Fruit fly (Drosophila melanogaster): ENCODE results near the gene Brr2.
A peak's percentile ranks its signal among the peaks of the same experiment; 100 is the strongest.

Brr2 gene

DNA sequence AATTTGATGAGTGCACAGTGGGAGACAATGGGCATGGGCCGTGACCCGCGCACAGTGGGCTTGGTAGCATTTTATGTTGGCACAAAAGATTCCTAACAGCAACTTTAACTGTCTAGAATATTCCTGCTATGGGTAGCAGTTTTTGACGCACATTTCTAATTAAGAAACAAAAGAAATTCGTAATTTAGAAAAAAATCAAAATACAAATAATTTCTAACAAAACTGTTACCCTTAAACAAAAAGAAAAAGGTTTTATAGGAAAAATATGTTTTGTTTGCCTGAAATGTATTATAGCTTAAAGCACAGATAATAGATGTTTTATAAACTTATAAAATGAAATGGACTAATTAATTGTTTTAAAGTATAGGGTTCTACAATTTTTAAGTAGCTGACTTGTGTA is 49.2 kb upstream of the Brr2 start (continued):
- TF ChIP-seq CG1602 (GFP tag; optimal IDR thresholded peaks at IDR 0.05), result no peak
- TF ChIP-seq sug (tag; optimal IDR thresholded peaks at IDR 0.05), result no peak
- TF ChIP-seq lilli (GFP tag; optimal IDR thresholded peaks at IDR 0.05), result no peak
- TF ChIP-seq Ets97D (GFP tag; optimal IDR thresholded peaks at IDR 0.05), result no peak
- TF ChIP-seq lola (GFP tag; optimal IDR thresholded peaks at IDR 0.05), result peak in 1 of 3 experiments; percentile 64
- TF ChIP-seq CG9727 (GFP tag; optimal IDR thresholded peaks at IDR 0.05), result peak; percentile 23
- TF ChIP-seq Jarid2 (GFP tag; optimal IDR thresholded peaks at IDR 0.05), result no peak
- no peak for TF ChIP-seq nerfin-2 (GFP tag; IDR thresholded peaks at IDR 0.05; ENCODE audit: partially characterized antibody)
- no peak for TF ChIP-seq Dp (GFP tag; optimal IDR thresholded peaks at IDR 0.05)
- TF ChIP-seq zen2 (GFP tag; IDR thresholded peaks at IDR 0.05; ENCODE audit: partially characterized antibody), result no peak
- TF ChIP-seq Ssrp (tag; optimal IDR thresholded peaks at IDR 0.05), result no peak
- no peak for TF ChIP-seq fd3F (GFP tag; optimal IDR thresholded peaks at IDR 0.05)
- TF ChIP-seq CG10979 (tag; optimal IDR thresholded peaks at IDR 0.05), result peak; percentile 43
- no peak for TF ChIP-seq tll (GFP tag; optimal IDR thresholded peaks at IDR 0.05)
- TF ChIP-seq Sox100B (GFP tag; optimal IDR thresholded peaks at IDR 0.05), result peak; percentile 31
- peak; percentile 60 for TF ChIP-seq CG14710 (tag; optimal IDR thresholded peaks at IDR 0.05)
- TF ChIP-seq CG34422 (GFP tag; IDR thresholded peaks at IDR 0.05), result no peak

DNA sequence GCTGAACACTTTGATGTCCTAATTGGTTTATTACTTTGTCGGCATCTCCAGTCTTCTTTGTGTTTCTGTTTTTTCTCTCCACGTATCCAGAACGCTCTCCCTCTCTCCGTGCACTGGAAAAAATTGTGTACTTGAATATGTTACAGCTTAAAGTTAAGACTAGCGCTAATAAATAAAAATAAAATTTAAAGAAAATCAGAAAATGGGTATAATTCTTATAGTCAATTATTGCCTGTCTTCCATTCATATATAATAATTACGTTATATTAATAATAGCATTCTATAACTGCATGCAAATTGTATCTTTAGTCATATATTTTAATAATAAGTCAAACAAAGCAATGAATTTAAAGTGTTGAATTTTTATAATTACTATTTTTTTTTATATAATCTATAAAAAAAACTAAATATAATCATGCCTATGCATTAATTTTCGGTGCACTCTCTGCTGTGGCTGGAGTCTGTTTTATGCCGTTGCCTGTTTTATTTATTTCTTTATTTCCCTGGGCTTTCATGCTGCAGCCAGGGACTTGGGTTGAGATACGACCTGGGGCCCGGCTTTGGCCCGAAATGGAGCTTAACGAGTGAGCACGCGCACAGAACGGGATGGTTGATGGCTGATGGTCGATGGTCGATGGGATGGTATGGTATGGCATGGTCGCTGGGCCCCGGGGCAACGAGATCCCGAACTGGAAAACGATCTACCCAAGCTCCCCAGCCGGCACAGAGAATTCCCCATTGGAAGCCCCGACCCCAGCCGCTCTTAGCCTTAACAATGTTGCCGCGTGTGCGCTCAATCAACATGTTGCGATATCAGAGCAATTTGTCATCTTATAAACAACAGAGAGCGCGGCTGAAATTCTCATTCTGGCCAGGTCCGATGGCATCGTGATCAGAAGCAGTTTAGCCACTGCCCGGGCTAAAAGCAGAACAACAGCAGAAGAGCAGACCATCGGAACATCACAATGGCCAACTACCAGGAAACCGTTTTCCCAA is 48.4 kb upstream of the Brr2 start:
- TF ChIP-seq Spps (tag; optimal IDR thresholded peaks at IDR 0.05), result peak; percentile 35
- TF ChIP-seq CG33557 (GFP tag; optimal IDR thresholded peaks at IDR 0.05), result peak; percentile 47
- peak; percentile 77 for TF ChIP-seq CG14710 (tag; optimal IDR thresholded peaks at IDR 0.05)
- TF ChIP-seq CG1832 (GFP tag; optimal IDR thresholded peaks at IDR 0.05), result peak; percentile 6
- peak; percentile 75 for TF ChIP-seq zf30C (GFP tag; optimal IDR thresholded peaks at IDR 0.05)
- TF ChIP-seq gsb-n (tag; optimal IDR thresholded peaks at IDR 0.05), result peak; percentile 34
- peak; percentile 8 for TF ChIP-seq CG15601 (tag; optimal IDR thresholded peaks at IDR 0.05)
- peak; percentile 14 for TF ChIP-seq Sox100B (GFP tag; optimal IDR thresholded peaks at IDR 0.05)
- peak; percentile 28 for TF ChIP-seq CG8924 (tag; optimal IDR thresholded peaks at IDR 0.05)
- peak; percentile 81 for TF ChIP-seq CG17361 (GFP tag; IDR thresholded peaks at IDR 0.05)
- TF ChIP-seq ase (GFP tag; IDR thresholded peaks at IDR 0.05), result no peak
- TF ChIP-seq tap (tag; optimal IDR thresholded peaks at IDR 0.05), result no peak
- TF ChIP-seq dysf (GFP tag; IDR thresholded peaks at IDR 0.05), result 0 out of 3 replicates have a peak, but pooled peaks have one; percentile 21
- TF ChIP-seq lola (GFP tag; optimal IDR thresholded peaks at IDR 0.05), result peak in 1 of 3 experiments; percentile 69
- TF ChIP-seq Elba2 (GFP tag; optimal IDR thresholded peaks at IDR 0.05), result peak; percentile 47
- TF ChIP-seq sd (tag; optimal IDR thresholded peaks at IDR 0.05), result no peak
- TF ChIP-seq CG4424 (GFP tag; optimal IDR thresholded peaks at IDR 0.05), result peak; percentile 11
- TF ChIP-seq Med (GFP tag), result peak; percentile 8
- no peak for TF ChIP-seq CG2129 (GFP tag; IDR thresholded peaks at IDR 0.05; ENCODE audit: partially characterized antibody)
- TF ChIP-seq Ssrp (tag; optimal IDR thresholded peaks at IDR 0.05), result peak; percentile 21
- peak; percentile 55 for TF ChIP-seq trem (tag; optimal IDR thresholded peaks at IDR 0.05)
- peak; percentile 48 for TF ChIP-seq Blimp-1 (GFP tag; optimal IDR thresholded peaks at IDR 0.05)
- no peak for TF ChIP-seq fd3F (GFP tag; optimal IDR thresholded peaks at IDR 0.05)
- TF ChIP-seq lbe (GFP tag; optimal IDR thresholded peaks at IDR 0.05), result peak; percentile 5
- TF ChIP-seq CG2712 (tag; optimal IDR thresholded peaks at IDR 0.05), result peak; percentile 79
- TF ChIP-seq Six4 (GFP tag; optimal IDR thresholded peaks at IDR 0.05), result peak; percentile 1
- TF ChIP-seq CG11456 (GFP tag; IDR thresholded peaks at IDR 0.05), result 0 out of 3 replicates have a peak, but pooled peaks have one; percentile 42
- TF ChIP-seq bsh (GFP tag; optimal IDR thresholded peaks at IDR 0.05), result peak in 1 of 2 experiments; percentile 32
- TF ChIP-seq CG31441 (GFP tag; IDR thresholded peaks at IDR 0.05), result peak; percentile 58; the same call in 1 of the 2 replicates
- TF ChIP-seq CG13287 (GFP tag; IDR thresholded peaks at IDR 0.05; ENCODE audit: partially characterized antibody), result no peak
- TF ChIP-seq Dek (tag; optimal IDR thresholded peaks at IDR 0.05), result no peak
- TF ChIP-seq CG11504 (tag; optimal IDR thresholded peaks at IDR 0.05), result peak; percentile 23
